Worm (Caenorhabditis elegans): ENCODE results near the gene R06B9.5.

DNA sequence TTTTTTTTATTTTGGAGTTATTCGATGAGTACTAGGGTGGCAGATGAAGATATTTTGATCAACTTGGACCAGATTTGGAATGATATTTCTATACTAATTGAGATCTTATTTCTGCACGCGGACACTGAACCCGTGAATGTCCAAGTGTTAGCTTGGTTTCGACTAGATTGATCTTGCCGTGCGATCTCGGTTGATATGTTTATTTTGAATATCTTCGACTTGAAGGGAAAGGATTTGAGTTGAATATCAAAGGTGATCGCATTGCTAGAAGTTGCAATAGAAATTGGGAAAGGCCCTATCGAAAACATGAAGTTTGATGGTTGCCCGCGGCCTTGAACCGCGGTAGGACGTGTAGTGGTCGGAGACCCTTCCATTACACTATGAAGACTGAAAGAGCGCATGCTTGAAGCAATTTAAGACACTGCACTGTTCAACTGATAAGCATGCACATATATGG lies 44.7 kb downstream of the R06B9.5 start:
- TF ChIP-seq nhr-11 (tag; optimal IDR thresholded peaks at IDR 0.05) (no peak), nhr-129 (tag; optimal IDR thresholded peaks at IDR 0.05) (no peak), ztf-4 (tag; optimal IDR thresholded peaks at IDR 0.05) (no peak), ceh-82 (tag; optimal IDR thresholded peaks at IDR 0.05) (no peak), nhr-12 (tag; optimal IDR thresholded peaks at IDR 0.05) (no peak), ama-1 (optimal IDR thresholded peaks at IDR 0.05) (no peak), egl-27 (tag; optimal IDR thresholded peaks at IDR 0.05) (no peak)

All from whole organism, L2 larva.